Worm (Caenorhabditis elegans) whole organism, L3 larva: ENCODE measurements around the gene T27A8.3.

Experiments
- ZK546.5 ChIP-seq: sonication (generic microtip); optimal IDR thresholded peaks from 2 replicates; lab custom pipeline; 2017; ENCODE audit warnings: missing biosample characterization, missing genetic modification characterization
- aly-2 ChIP-seq: fragments of 150-350 bp; optimal IDR thresholded peaks from 2 replicates; lab custom pipeline; 2014; ENCODE audit warnings: missing biosample characterization, missing genetic modification characterization
- ama-1 ChIP-seq: fragments of 150-350 bp; optimal IDR thresholded peaks from 2 replicates; lab custom pipeline; 2018
- ceh-28 ChIP-seq: fragments of 150-350 bp; optimal IDR thresholded peaks from 2 replicates; lab custom pipeline; 2014; ENCODE audit warnings: missing biosample characterization, missing genetic modification reagents, missing genetic modification characterization
- egl-5 ChIP-seq: fragments of 150-350 bp; optimal IDR thresholded peaks from 2 replicates; lab custom pipeline; 2017; ENCODE audit warnings: missing biosample characterization, missing genetic modification reagents, missing genetic modification characterization, inconsistent platforms
- jun-1 ChIP-seq: fragments of 150-350 bp; optimal IDR thresholded peaks from 2 replicates; lab custom pipeline; 2014; ENCODE audit warnings: missing biosample characterization, missing genetic modification reagents, missing genetic modification characterization
- lin-39 ChIP-seq: fragments of 150-350 bp; optimal IDR thresholded peaks from 2 replicates; lab custom pipeline; 2018; ENCODE audit warnings: missing biosample characterization, missing genetic modification reagents, missing genetic modification characterization
- nhr-11 ChIP-seq: fragments of 150-350 bp; optimal IDR thresholded peaks from 2 replicates; lab custom pipeline; 2014; ENCODE audit warnings: missing biosample characterization, missing genetic modification characterization
- nhr-12 ChIP-seq: fragments of 150-350 bp; optimal IDR thresholded peaks from 2 replicates; lab custom pipeline; 2014; ENCODE audit warnings: missing biosample characterization, missing genetic modification characterization
- nhr-25 ChIP-seq: sonication (generic microtip); optimal IDR thresholded peaks from 2 replicates; lab custom pipeline; 2017; ENCODE audit warnings: missing biosample characterization, missing genetic modification characterization
- nhr-43 ChIP-seq: sonication (generic microtip); optimal IDR thresholded peaks from 2 replicates; lab custom pipeline; 2016; ENCODE audit warnings: mild to moderate bottlenecking, missing genetic modification characterization, missing compliant biosample characterization; ENCODE audit not compliant: poor library complexity, severe bottlenecking
- nhr-67 ChIP-seq: fragments of 150-350 bp; optimal IDR thresholded peaks from 2 replicates; lab custom pipeline; 2014; ENCODE audit warnings: missing biosample characterization, missing genetic modification characterization
- sea-2 ChIP-seq: fragments of 150-350 bp; sonication (generic microtip); optimal IDR thresholded peaks from 4 replicates; lab custom pipeline; 2014; ENCODE audit warnings: missing biosample characterization, missing genetic modification reagents, missing genetic modification characterization
- skn-1 ChIP-seq: fragments of 150-350 bp; optimal IDR thresholded peaks from 2 replicates; lab custom pipeline; 2014; ENCODE audit warnings: missing biosample characterization, missing genetic modification characterization
- tbx-2 ChIP-seq: sonication (generic microtip); optimal IDR thresholded peaks from 2 replicates; lab custom pipeline; 2016; ENCODE audit warnings: mild to moderate bottlenecking, missing genetic modification characterization, missing compliant biosample characterization
- unc-39 ChIP-seq: sonication (generic microtip); optimal IDR thresholded peaks from 4 replicates; lab custom pipeline; 2017; ENCODE audit warnings: missing biosample characterization, missing genetic modification characterization

Gene T27A8.3

ce11 chrX:16105863-16106262 lies 43.4 kb downstream of the T27A8.3 start:
- no peak for TF ChIP-seq ceh-28 (tag; lab: Kevin White, UChicago)
- TF ChIP-seq tbx-2 (tag; lab: Kevin White, UChicago) = no peak
- no peak for TF ChIP-seq egl-5 (tag; lab: Kevin White, UChicago)
- no peak for TF ChIP-seq nhr-67 (tag; lab: Kevin White, UChicago)
- TF ChIP-seq jun-1 = no peak
- TF ChIP-seq lin-39 = no peak
- TF ChIP-seq nhr-43 (tag; lab: Kevin White, UChicago) = no peak
- no peak for TF ChIP-seq skn-1 (tag; lab: Kevin White, UChicago)
- TF ChIP-seq sea-2 (GFP tag; lab: Kevin White, UChicago) = no peak
- TF ChIP-seq nhr-11 (tag; lab: Kevin White, UChicago) = no peak
- TF ChIP-seq ZK546.5 (tag; lab: Kevin White, UChicago) = no peak
- no peak for TF ChIP-seq nhr-12 (tag; lab: Kevin White, UChicago)
- TF ChIP-seq ama-1 (lab: Kevin White, UChicago) = no peak
- no peak for TF ChIP-seq nhr-25 (tag; lab: Kevin White, UChicago)
- no peak for TF ChIP-seq aly-2 (tag; lab: Kevin White, UChicago)
- TF ChIP-seq unc-39 (tag; lab: Kevin White, UChicago) = no peak
